Worm (Caenorhabditis elegans): Measurements from ENCODE around the gene dpy-20.

- no peak for TF ChIP-seq egl-27 (tag; optimal IDR thresholded peaks at IDR 0.05)
- TF ChIP-seq ZK546.5 (tag; optimal IDR thresholded peaks at IDR 0.05): no peak
- no peak for TF ChIP-seq unc-62 (GFP tag; optimal IDR thresholded peaks at IDR 0.05 in 1 of 2)
- no peak for TF ChIP-seq unc-62 (tag; optimal IDR thresholded peaks at IDR 0.05)
These were observed 24.6 kb downstream of the dpy-20 start, which contains the start of gene inx-9 for ce11 chrIV:11676054-11676453.

Data from whole organism, L4 larva.